Worm (Caenorhabditis elegans) whole organism, L4/young adult: ENCODE results near the gene C09G5.13.

Source experiments
- W03F9.2 ChIP-seq: fragments of 150-350 bp; optimal IDR thresholded peaks from 2 replicates; lab custom pipeline; 2014; ENCODE audit warnings: missing biosample characterization, missing genetic modification characterization
- dao-5 ChIP-seq: sonication (generic microtip); optimal IDR thresholded peaks from 2 replicates; lab custom pipeline; 2016; ENCODE audit warnings: missing genotype, missing genetic modification characterization, moderate library complexity, missing compliant biosample characterization
- him-1 ChIP-seq: sonication (generic microtip); optimal IDR thresholded peaks from 2 replicates; lab custom pipeline; 2016; ENCODE audit warnings: missing genotype, missing genetic modification reagents, missing genetic modification characterization, missing compliant biosample characterization

The C09G5.13 gene

ce11 chrII:10717124-10717523, at the start of gene C09G5.13:
C09G5.13 (plus strand) TSS chrII:10717424.
- TF ChIP-seq W03F9.2 (tag; lab: Kevin White, UChicago) (no peak), him-1 (tag; lab: Kevin White, UChicago) (no peak), dao-5 (tag; lab: Kevin White, UChicago) (no peak)

ce11 chrII:10675302-10675701, 41.9 kb upstream of the C09G5.13 start, which contains the start of gene ptb-1:
ptb-1 (plus strand) TSS chrII:10675602.
- TF ChIP-seq him-1 (tag; lab: Kevin White, UChicago) (no peak), W03F9.2 (tag; lab: Kevin White, UChicago) (no peak), dao-5 (tag; lab: Kevin White, UChicago) (no peak)

ce11 chrII:10680130-10680529, 37.1 kb upstream of the C09G5.13 start:
- TF ChIP-seq W03F9.2 (tag; lab: Kevin White, UChicago) = no peak
- no peak for TF ChIP-seq dao-5 (tag; lab: Kevin White, UChicago)
- no peak for TF ChIP-seq him-1 (tag; lab: Kevin White, UChicago)

- TF ChIP-seq him-1 (tag; lab: Kevin White, UChicago) = no peak
- no peak for TF ChIP-seq dao-5 (tag; lab: Kevin White, UChicago)
These were observed 36.6 kb upstream of the C09G5.13 start for ce11 chrII:10680614-10681013.

- TF ChIP-seq W03F9.2 (tag; lab: Kevin White, UChicago) (no peak), dao-5 (tag; lab: Kevin White, UChicago) (no peak), him-1 (tag; lab: Kevin White, UChicago) (no peak)
These were observed 32.3 kb upstream of the C09G5.13 start for ce11 chrII:10684954-10685353.

- TF ChIP-seq him-1 (tag; lab: Kevin White, UChicago) = no peak
- TF ChIP-seq W03F9.2 (tag; lab: Kevin White, UChicago) = no peak
- TF ChIP-seq dao-5 (tag; lab: Kevin White, UChicago) = no peak
These were observed 23.6 kb upstream of the C09G5.13 start, which contains the start of gene gbh-1 for ce11 chrII:10693655-10694054. gbh-1 (minus strand) TSS chrII:10693803.

ce11 chrII:10694713-10695112, 22.5 kb upstream of the C09G5.13 start, which contains the start of gene lgc-57:
lgc-57 (plus strand) TSS chrII:10695013.
- TF ChIP-seq dao-5 (tag; lab: Kevin White, UChicago) = no peak
- no peak for TF ChIP-seq W03F9.2 (tag; lab: Kevin White, UChicago)
- TF ChIP-seq him-1 (tag; lab: Kevin White, UChicago) = no peak

ce11 chrII:10696060-10696459, 21.2 kb upstream of the C09G5.13 start:
- TF ChIP-seq him-1 (tag; lab: Kevin White, UChicago) = no peak
- no peak for TF ChIP-seq W03F9.2 (tag; lab: Kevin White, UChicago)
- TF ChIP-seq dao-5 (tag; lab: Kevin White, UChicago) = no peak

- TF ChIP-seq him-1 (tag; lab: Kevin White, UChicago) (no peak), W03F9.2 (tag; lab: Kevin White, UChicago) (no peak)
These were observed 13.4 kb upstream of the C09G5.13 start, which contains the start of gene col-79 for ce11 chrII:10703594-10704384. col-79 (plus strand) TSS chrII:10703613.

ce11 chrII:10704575-10705170, 12.6 kb upstream of the C09G5.13 start, which contains the start of gene col-39:
col-39 (plus strand) TSS chrII:10704916.
- no peak for TF ChIP-seq dao-5 (tag; lab: Kevin White, UChicago)
- TF ChIP-seq him-1 (tag; lab: Kevin White, UChicago) = no peak
- no peak for TF ChIP-seq W03F9.2 (tag; lab: Kevin White, UChicago)

- TF ChIP-seq him-1 (tag; lab: Kevin White, UChicago) = no peak
These were observed 11.8 kb upstream of the C09G5.13 start for ce11 chrII:10705347-10705996.

- TF ChIP-seq dao-5 (tag; lab: Kevin White, UChicago) (no peak), him-1 (tag; lab: Kevin White, UChicago) (no peak), W03F9.2 (tag; lab: Kevin White, UChicago) (no peak)
These were observed 11.2 kb upstream of the C09G5.13 start for ce11 chrII:10706038-10706437.

- TF ChIP-seq dao-5 (tag; lab: Kevin White, UChicago) (no peak), W03F9.2 (tag; lab: Kevin White, UChicago) (no peak), him-1 (tag; lab: Kevin White, UChicago) (no peak)
These were observed 10.3 kb upstream of the C09G5.13 start, which contains the start of gene col-80 for ce11 chrII:10706901-10707300. col-80 (plus strand) TSS chrII:10707201.
